Worm (Caenorhabditis elegans): ENCODE results near the gene str-87.

DNA sequence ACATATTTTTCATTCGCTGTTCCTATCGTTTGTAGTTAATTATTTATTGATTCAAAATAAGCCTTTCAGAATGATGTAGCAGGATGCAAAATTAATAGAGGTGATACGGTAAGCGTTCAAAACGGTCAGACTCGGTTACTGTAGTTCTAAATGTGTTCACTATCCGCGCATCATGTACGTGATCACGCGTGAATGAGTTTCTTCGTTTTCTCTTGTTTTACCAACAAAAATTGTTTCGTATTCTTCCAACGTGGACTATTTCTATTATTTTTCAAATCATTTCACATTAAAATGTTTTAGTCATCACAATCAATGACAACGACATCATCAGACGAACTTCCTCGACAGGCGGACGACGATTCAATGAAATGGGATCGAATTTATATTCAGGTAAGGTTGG is 40.5 kb downstream of the str-87 start, which contains the start of gene gck-1:
- no peak for TF ChIP-seq ZK546.5 (tag; optimal IDR thresholded peaks at IDR 0.05)
- TF ChIP-seq ama-1 (optimal IDR thresholded peaks at IDR 0.05): no peak
- no peak for TF ChIP-seq unc-39 (tag; optimal IDR thresholded peaks at IDR 0.05)
- TF ChIP-seq nhr-12 (tag; optimal IDR thresholded peaks at IDR 0.05): no peak
- TF ChIP-seq mml-1 (tag; optimal IDR thresholded peaks at IDR 0.05): no peak
- no peak for TF ChIP-seq ztf-4 (tag; optimal IDR thresholded peaks at IDR 0.05)
- TF ChIP-seq nhr-77 (tag; optimal IDR thresholded peaks at IDR 0.05): no peak
- no peak for TF ChIP-seq skn-1 (tag; optimal IDR thresholded peaks at IDR 0.05)
- no peak for TF ChIP-seq nhr-28 (tag; optimal IDR thresholded peaks at IDR 0.05)
- TF ChIP-seq nfya-1 (tag; optimal IDR thresholded peaks at IDR 0.05; ENCODE audit: insufficient read depth): no peak
